Worm (Caenorhabditis elegans) whole organism, L4 larva: ENCODE results near the gene dylt-3.

Experiments used
- F44E2.7 ChIP-seq: fragments of 200-800 bp; sonication (Bioruptor generic); IDR thresholded peaks from 2 replicates; pipeline ENCODE4 v2.1.2; 2022; ENCODE audit warnings: missing genetic modification characterization, missing compliant biosample characterization
- ZK546.5 ChIP-seq, 2 experiments: sonication (generic microtip); optimal IDR thresholded peaks; 2 replicates each; lab custom pipeline; 2017; ENCODE audit warnings: missing biosample characterization in 2 of 2, missing genetic modification characterization in 2 of 2
- dve-1 ChIP-seq: sonication (generic microtip); optimal IDR thresholded peaks from 2 replicates; lab custom pipeline; 2017; ENCODE audit warnings: antibody characterized with exemption, mild to moderate bottlenecking, missing genetic modification characterization, missing compliant biosample characterization; ENCODE audit not compliant: insufficient read depth
- fkh-10 ChIP-seq: fragments of 150-350 bp; optimal IDR thresholded peaks from 2 replicates; lab custom pipeline; 2014; ENCODE audit warnings: missing biosample characterization, missing genetic modification reagents, missing genetic modification characterization
- lin-13 ChIP-seq: fragments of 150-350 bp; optimal IDR thresholded peaks from 2 replicates; lab custom pipeline; 2014; ENCODE audit warnings: missing biosample characterization, missing genetic modification reagents, missing genetic modification characterization
- nhr-77 ChIP-seq: fragments of 150-350 bp; optimal IDR thresholded peaks from 2 replicates; lab custom pipeline; 2014; ENCODE audit warnings: missing biosample characterization, missing genetic modification characterization
- pha-4 ChIP-seq, 2 experiments: fragments of 150-350 bp in 1 of 2; fragments of 200-800 bp in 1 of 2; sonication (Bioruptor generic) in 1 of 2; IDR thresholded peaks in 1 of 2; optimal IDR thresholded peaks in 1 of 2; 2 replicates each; pipeline versions ENCODE4 v1.3.6 to Lab custom; 2014 to 2022; ENCODE audit warnings: missing genetic modification characterization in 2 of 2, missing genetic modification reagents in 2 of 2, missing biosample characterization in 1 of 2, missing compliant biosample characterization in 1 of 2
- saeg-2 ChIP-seq: fragments of 200-800 bp; sonication (Bioruptor generic); IDR thresholded peaks from 2 replicates; pipeline ENCODE4 v1.3.6; 2022; ENCODE audit warnings: missing genetic modification reagents, missing genetic modification characterization, missing compliant biosample characterization
- skn-1 ChIP-seq: fragments of 150-350 bp; optimal IDR thresholded peaks from 2 replicates; lab custom pipeline; 2014; ENCODE audit warnings: missing biosample characterization, missing genetic modification characterization

ce11 chrII:8169283-8169682 is 12.3 kb upstream of the dylt-3 start, which contains the start of gene T05C12.15:
- TF ChIP-seq nhr-77 (tag; lab: Kevin White, UChicago) = no peak
- no peak for TF ChIP-seq ZK546.5 (tag; optimal IDR thresholded peaks at IDR 0.05; lab: Kevin White, UChicago)
- TF ChIP-seq fkh-10 (GFP tag; lab: Kevin White, UChicago) = no peak
- TF ChIP-seq pha-4 (GFP tag; IDR thresholded peaks at IDR 0.05; lab: Robert Waterston, UW) = no peak
- TF ChIP-seq pha-4 (tag; optimal IDR thresholded peaks at IDR 0.05; lab: Kevin White, UChicago) = no peak
- TF ChIP-seq skn-1 = no peak
- TF ChIP-seq dve-1 (tag; lab: Kevin White, UChicago) = no peak
- no peak for TF ChIP-seq F44E2.7 (GFP tag; lab: Robert Waterston, UW)
- no peak for TF ChIP-seq saeg-2 (GFP tag; lab: Robert Waterston, UW)
- no peak for TF ChIP-seq lin-13 (GFP tag; lab: Kevin White, UChicago)
